Fruit fly (Drosophila melanogaster) whole organism: Measurements from ENCODE around the gene Rab8.

Experiments
- CG8478 ChIP-seq: fragments of >200 bp; optimal IDR thresholded peaks from 2 replicates; lab custom pipeline; 2018; ENCODE audit warnings: inconsistent platforms
- Dll ChIP-seq: fragments of >200 bp; optimal IDR thresholded peaks from 2 replicates; lab custom pipeline; 2017

- TF ChIP-seq Dll (lab: Kevin White, UChicago) (no peak), CG8478 (lab: Kevin White, UChicago) (no peak)
Observed at dm6 chr3L:19900184-19901089, 29.6 kb upstream of the Rab8 start.
